Worm (Caenorhabditis elegans): ENCODE results near the gene F56D2.5.
A peak's percentile ranks its signal among the peaks of the same experiment; 100 is the strongest.

DNA sequence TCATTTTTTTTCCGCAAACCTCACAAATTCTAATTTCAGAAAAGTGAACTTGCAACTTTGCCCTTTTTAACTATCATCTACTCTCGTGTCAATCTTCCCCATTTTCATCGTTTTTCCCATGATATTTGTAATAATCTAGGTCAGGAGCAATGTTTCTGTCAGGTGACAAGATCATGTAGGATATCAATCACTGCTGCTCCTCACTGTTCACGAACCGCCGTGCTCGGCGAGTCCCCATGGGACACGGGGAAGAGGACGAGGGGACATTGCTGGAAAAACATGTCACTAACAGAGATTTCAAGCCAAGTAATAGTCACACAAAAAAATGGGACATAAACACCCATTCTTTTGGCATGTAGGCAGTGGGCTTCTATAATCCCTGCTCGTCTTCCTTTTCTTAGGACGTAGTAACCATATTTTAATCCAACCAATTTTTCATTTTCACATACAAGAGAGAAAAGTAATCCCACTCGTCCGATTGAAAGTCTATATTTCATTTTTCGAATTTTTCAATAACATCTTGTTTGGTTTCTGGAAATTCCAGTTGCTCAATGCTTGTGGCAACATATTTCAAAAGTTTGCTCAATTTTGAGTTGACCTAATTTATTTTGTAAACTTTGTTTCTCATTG is 10.3 kb downstream of the F56D2.5 start:
- TF ChIP-seq zip-2 (tag; optimal IDR thresholded peaks at IDR 0.05) (no peak), pqm-1 (tag; optimal IDR thresholded peaks at IDR 0.05) (no peak), cey-2 (tag; optimal IDR thresholded peaks at IDR 0.05; ENCODE audit: borderline replicate concordance, insufficient read depth) (no peak), aly-2 (tag; optimal IDR thresholded peaks at IDR 0.05) (no peak), egl-27 (tag; optimal IDR thresholded peaks at IDR 0.05) (no peak), daf-12 (tag; optimal IDR thresholded peaks at IDR 0.05) (no peak), ceh-82 (tag; optimal IDR thresholded peaks at IDR 0.05) (no peak), nhr-11 (tag; optimal IDR thresholded peaks at IDR 0.05) (no peak), unc-62 (GFP tag; optimal IDR thresholded peaks at IDR 0.05 in 1 of 2) (peak in 1 of 2 experiments; percentile 86), unc-62 (tag; optimal IDR thresholded peaks at IDR 0.05) (no peak)

All from whole organism, L4 larva.